Worm (Caenorhabditis elegans): Measurements from ENCODE around the gene srd-12.

Gene srd-12

ce11 chrIV:5607343-5607742 is 22.7 kb downstream of the srd-12 start (continued):
- TF ChIP-seq irx-1 (tag; optimal IDR thresholded peaks at IDR 0.05) (peak; percentile 56), xbp-1 (tag; optimal IDR thresholded peaks at IDR 0.05) (peak; percentile 23), efl-1 (optimal IDR thresholded peaks at IDR 0.05) (peak; percentile 33 to 35), efl-1 (GFP tag; optimal IDR thresholded peaks at IDR 0.05 in 1 of 2) (peak; percentile 4 to 92), Y116A8C.19 (tag; optimal IDR thresholded peaks at IDR 0.05; ENCODE audit: borderline replicate concordance) (no peak), nhr-85 (tag) (peak; percentile 37), lin-14 (GFP tag; optimal IDR thresholded peaks at IDR 0.05) (peak; percentile 98), unc-62 (GFP tag; optimal IDR thresholded peaks at IDR 0.05) (no peak), ama-1 (optimal IDR thresholded peaks at IDR 0.05) (peak; percentile 48), jun-1 (tag; optimal IDR thresholded peaks at IDR 0.05) (peak; percentile 31), snpc-4 (tag; optimal IDR thresholded peaks at IDR 0.05) (peak; percentile 44), snu-23 (GFP tag; optimal IDR thresholded peaks at IDR 0.05) (peak; percentile 54), ceh-8 (GFP tag; optimal IDR thresholded peaks at IDR 0.05) (peak; percentile 18), isw-1 (GFP tag; IDR thresholded peaks at IDR 0.05) (peak; percentile 25; the same call in 1 of the 2 replicates), dpl-1 (GFP tag; optimal IDR thresholded peaks at IDR 0.05) (peak in 1 of 3 experiments; percentile 46), aha-1 (tag; optimal IDR thresholded peaks at IDR 0.05) (no peak), ceh-82 (tag; optimal IDR thresholded peaks at IDR 0.05) (peak in 1 of 3 experiments; percentile 64), rnt-1 (tag; optimal IDR thresholded peaks at IDR 0.05) (peak; percentile 69), ztf-4 (tag; optimal IDR thresholded peaks at IDR 0.05) (peak; percentile 80), mep-1 (tag; optimal IDR thresholded peaks at IDR 0.05) (peak; percentile 73), tbx-2 (tag; optimal IDR thresholded peaks at IDR 0.05) (peak; percentile 38), nhr-20 (tag; optimal IDR thresholded peaks at IDR 0.05) (peak; percentile 39)

- TF ChIP-seq blmp-1 (tag; optimal IDR thresholded peaks at IDR 0.05) (peak; percentile 67), alr-1 (tag; optimal IDR thresholded peaks at IDR 0.05; ENCODE audit: borderline replicate concordance) (no peak)
Measured at ce11 chrIV:5605225-5605624, 24.8 kb downstream of the srd-12 start.

- TF ChIP-seq nhr-11 (tag; optimal IDR thresholded peaks at IDR 0.05) (peak; percentile 55), nhr-90 (tag; optimal IDR thresholded peaks at IDR 0.05; ENCODE audit: poor library complexity) (peak; percentile 56), fkh-4 (tag; optimal IDR thresholded peaks at IDR 0.05; ENCODE audit: borderline replicate concordance) (no peak), nhr-237 (tag; optimal IDR thresholded peaks at IDR 0.05) (peak; percentile 2), ceh-90 (tag; optimal IDR thresholded peaks at IDR 0.05) (no peak), mep-1 (tag; optimal IDR thresholded peaks at IDR 0.05) (peak; percentile 61), sox-4 (tag; optimal IDR thresholded peaks at IDR 0.05) (peak; percentile 39), nhr-84 (tag; optimal IDR thresholded peaks at IDR 0.05) (no peak), egl-27 (tag; optimal IDR thresholded peaks at IDR 0.05) (peak in 1 of 2 experiments; percentile 23), lin-13 (GFP tag; optimal IDR thresholded peaks at IDR 0.05) (no peak), efl-1 (optimal IDR thresholded peaks at IDR 0.05) (peak; percentile 30 to 45), efl-1 (GFP tag; optimal IDR thresholded peaks at IDR 0.05 in 1 of 2) (peak in 1 of 2 experiments; percentile 20), fos-1 (tag; optimal IDR thresholded peaks at IDR 0.05) (peak; percentile 41), efl-3 (GFP tag; optimal IDR thresholded peaks at IDR 0.05) (no peak), nhr-47 (tag; optimal IDR thresholded peaks at IDR 0.05) (peak; percentile 79), ceh-82 (tag; optimal IDR thresholded peaks at IDR 0.05) (peak in 1 of 3 experiments; percentile 29), mab-9 (GFP tag; IDR thresholded peaks at IDR 0.05) (peak; percentile 33; the same call in 1 of the 2 replicates), nhr-76 (tag; optimal IDR thresholded peaks at IDR 0.05) (no peak), dpl-1 (GFP tag; optimal IDR thresholded peaks at IDR 0.05) (peak in 2 of 3 experiments; percentile 16 to 27), snu-23 (GFP tag; optimal IDR thresholded peaks at IDR 0.05) (peak; percentile 52), pax-3 (tag; optimal IDR thresholded peaks at IDR 0.05) (peak; percentile 86), C34B4.2 (tag; optimal IDR thresholded peaks at IDR 0.05) (no peak), lsy-2 (tag; optimal IDR thresholded peaks at IDR 0.05) (peak; percentile 68 to 78), C04F5.9 (tag; optimal IDR thresholded peaks at IDR 0.05) (no peak), skn-1 (tag; optimal IDR thresholded peaks at IDR 0.05) (peak; percentile 56), tbx-2 (tag; optimal IDR thresholded peaks at IDR 0.05) (peak; percentile 72), elt-3 (tag; optimal IDR thresholded peaks at IDR 0.05) (no peak), hpl-2 (GFP tag; optimal IDR thresholded peaks at IDR 0.05) (no peak), zag-1 (tag; optimal IDR thresholded peaks at IDR 0.05) (no peak), pag-3 (tag; optimal IDR thresholded peaks at IDR 0.05; ENCODE audit: borderline replicate concordance, insufficient read depth) (no peak), egl-13 (tag; optimal IDR thresholded peaks at IDR 0.05) (peak; percentile 73), nhr-12 (tag; optimal IDR thresholded peaks at IDR 0.05) (no peak), fkh-10 (GFP tag; optimal IDR thresholded peaks at IDR 0.05) (peak; percentile 26)
Measured at ce11 chrIV:5604465-5604864, 25.6 kb downstream of the srd-12 start.
